Worm (Caenorhabditis elegans) whole organism, L3 larva: ENCODE results near the gene srr-7.
"Not testable (repeated sequence)": the region's sequence is repeated elsewhere in the genome, so short reads cannot be mapped to it uniquely, and the experiment has no call there.

Source experiments
- R02D3.7 ChIP-seq: fragments of 150-350 bp; optimal IDR thresholded peaks from 2 replicates; lab custom pipeline; 2014; ENCODE audit warnings: missing biosample characterization, missing genetic modification characterization
- ZK546.5 ChIP-seq: sonication (generic microtip); optimal IDR thresholded peaks from 2 replicates; lab custom pipeline; 2017; ENCODE audit warnings: missing biosample characterization, missing genetic modification characterization
- ama-1 ChIP-seq: fragments of 150-350 bp; optimal IDR thresholded peaks from 2 replicates; lab custom pipeline; 2018
- ceh-82 ChIP-seq: fragments of 150-350 bp; optimal IDR thresholded peaks from 2 replicates; lab custom pipeline; 2014; ENCODE audit warnings: missing biosample characterization, missing genetic modification characterization
- ceh-9 ChIP-seq: sonication (generic microtip); optimal IDR thresholded peaks from 2 replicates; lab custom pipeline; 2018; ENCODE audit warnings: missing biosample characterization, missing genetic modification characterization
- egl-5 ChIP-seq: fragments of 150-350 bp; optimal IDR thresholded peaks from 2 replicates; lab custom pipeline; 2017; ENCODE audit warnings: missing biosample characterization, missing genetic modification reagents, missing genetic modification characterization, inconsistent platforms
- elt-1 ChIP-seq: fragments of 150-350 bp; optimal IDR thresholded peaks from 2 replicates; lab custom pipeline; 2014; ENCODE audit warnings: missing biosample characterization, missing genetic modification characterization
- elt-3 ChIP-seq, 3 experiments: fragments of 150-350 bp in 1 of 3; sonication (generic microtip) in 2 of 3; optimal IDR thresholded peaks; 2 replicates in 2 of 3; 4 replicates in 1 of 3; lab custom pipeline; 2014 to 2017; ENCODE audit warnings: missing biosample characterization in 3 of 3, missing genetic modification characterization in 3 of 3
- fkh-10 ChIP-seq: sonication (generic microtip); optimal IDR thresholded peaks from 2 replicates; lab custom pipeline; 2017; ENCODE audit warnings: missing biosample characterization, missing genetic modification reagents, missing genetic modification characterization
- fkh-2 ChIP-seq: fragments of 150-350 bp; optimal IDR thresholded peaks from 2 replicates; lab custom pipeline; 2014; ENCODE audit warnings: missing biosample characterization, missing genetic modification reagents, missing genetic modification characterization
- lin-15B ChIP-seq: fragments of 150-350 bp; optimal IDR thresholded peaks from 2 replicates; lab custom pipeline; 2014; ENCODE audit warnings: missing biosample characterization, missing genetic modification characterization
- lin-39 ChIP-seq: fragments of 150-350 bp; optimal IDR thresholded peaks from 2 replicates; lab custom pipeline; 2018; ENCODE audit warnings: missing biosample characterization, missing genetic modification reagents, missing genetic modification characterization
- lsy-12 ChIP-seq: sonication (generic microtip); optimal IDR thresholded peaks from 2 replicates; lab custom pipeline; 2016; ENCODE audit warnings: mild to moderate bottlenecking, missing genetic modification characterization, missing compliant biosample characterization
- mml-1 ChIP-seq: fragments of 150-350 bp; sonication (generic microtip); optimal IDR thresholded peaks from 3 replicates; lab custom pipeline; 2014; ENCODE audit warnings: missing biosample characterization, missing genetic modification characterization
- nfya-1 ChIP-seq: sonication (generic microtip); optimal IDR thresholded peaks from 2 replicates; lab custom pipeline; 2017; ENCODE audit warnings: missing genetic modification characterization, mild to moderate bottlenecking, missing compliant biosample characterization, antibody characterized with exemption, moderate library complexity; ENCODE audit not compliant: insufficient read depth
- nhr-11 ChIP-seq: fragments of 150-350 bp; optimal IDR thresholded peaks from 2 replicates; lab custom pipeline; 2014; ENCODE audit warnings: missing biosample characterization, missing genetic modification characterization
- nhr-12 ChIP-seq: fragments of 150-350 bp; optimal IDR thresholded peaks from 2 replicates; lab custom pipeline; 2014; ENCODE audit warnings: missing biosample characterization, missing genetic modification characterization
- nhr-237 ChIP-seq: fragments of 150-350 bp; optimal IDR thresholded peaks from 2 replicates; lab custom pipeline; 2014; ENCODE audit warnings: missing biosample characterization, missing genetic modification characterization
- nhr-28 ChIP-seq: fragments of 150-350 bp; optimal IDR thresholded peaks from 2 replicates; lab custom pipeline; 2014; ENCODE audit warnings: missing biosample characterization, missing genetic modification characterization
- nhr-43 ChIP-seq: sonication (generic microtip); optimal IDR thresholded peaks from 2 replicates; lab custom pipeline; 2016; ENCODE audit warnings: mild to moderate bottlenecking, missing genetic modification characterization, missing compliant biosample characterization; ENCODE audit not compliant: poor library complexity, severe bottlenecking
- nhr-76 ChIP-seq: fragments of 150-350 bp; sonication (generic microtip); optimal IDR thresholded peaks from 5 replicates; lab custom pipeline; 2014; ENCODE audit warnings: missing biosample characterization, missing genetic modification characterization
- nhr-77 ChIP-seq: fragments of 150-350 bp; optimal IDR thresholded peaks from 2 replicates; lab custom pipeline; 2014; ENCODE audit warnings: missing biosample characterization, missing genetic modification characterization
- pha-4 ChIP-seq: fragments of 150-350 bp; optimal IDR thresholded peaks from 2 replicates; lab custom pipeline; 2014; ENCODE audit warnings: missing biosample characterization, missing genetic modification reagents, missing genetic modification characterization
- pqm-1 ChIP-seq: fragments of 150-350 bp; optimal IDR thresholded peaks from 2 replicates; lab custom pipeline; 2017; ENCODE audit warnings: missing biosample characterization, missing genetic modification characterization, inconsistent platforms
- sea-2 ChIP-seq: fragments of 150-350 bp; sonication (generic microtip); optimal IDR thresholded peaks from 4 replicates; lab custom pipeline; 2014; ENCODE audit warnings: missing biosample characterization, missing genetic modification reagents, missing genetic modification characterization
- snpc-4 ChIP-seq: fragments of 150-350 bp; optimal IDR thresholded peaks from 2 replicates; lab custom pipeline; 2014; ENCODE audit warnings: missing biosample characterization, missing genetic modification characterization
- tbx-2 ChIP-seq: sonication (generic microtip); optimal IDR thresholded peaks from 2 replicates; lab custom pipeline; 2016; ENCODE audit warnings: mild to moderate bottlenecking, missing genetic modification characterization, missing compliant biosample characterization
- unc-39 ChIP-seq: sonication (generic microtip); optimal IDR thresholded peaks from 4 replicates; lab custom pipeline; 2017; ENCODE audit warnings: missing biosample characterization, missing genetic modification characterization
- zag-1 ChIP-seq: fragments of 150-350 bp; optimal IDR thresholded peaks from 2 replicates; lab custom pipeline; 2014; ENCODE audit warnings: missing biosample characterization, missing genetic modification characterization
- ztf-11 ChIP-seq: fragments of 150-350 bp; optimal IDR thresholded peaks from 2 replicates; lab custom pipeline; 2014; ENCODE audit warnings: missing biosample characterization, missing genetic modification characterization

The srr-7 gene

DNA sequence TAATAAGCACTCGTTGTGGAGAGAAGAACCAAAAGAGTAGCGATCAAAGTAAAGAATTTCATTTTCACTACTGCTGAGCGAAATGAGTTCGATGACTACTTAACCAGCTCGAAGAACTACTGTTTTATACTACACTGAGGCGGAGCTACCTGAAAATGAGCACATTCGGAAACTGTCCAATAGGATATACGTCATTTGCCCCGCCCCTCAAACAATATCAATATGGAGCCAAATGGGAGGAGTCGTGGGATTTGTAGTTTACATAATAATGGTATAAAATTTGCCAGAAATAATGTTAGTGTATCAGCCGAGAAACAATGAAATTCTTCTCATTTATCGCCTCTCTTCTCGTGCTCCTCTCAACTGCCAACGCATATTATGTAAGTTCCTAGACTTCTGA, 38.6 kb upstream of the srr-7 start, which contains the start of the genes C01G10.5 and C01G10.4:
Gene C01G10.5 (minus strand): TSS at position 101 of the 400 bp plus-strand sequence.
Gene C01G10.4 (plus strand): TSS at position 303 of the 400 bp plus-strand sequence.
- TF ChIP-seq mml-1 = no peak
- no peak for TF ChIP-seq elt-3 (tag; optimal IDR thresholded peaks at IDR 0.05; lab: Kevin White, UChicago)
- TF ChIP-seq elt-1 (tag; lab: Kevin White, UChicago) = no peak
- TF ChIP-seq egl-5 (tag; lab: Kevin White, UChicago) = no peak
- no peak for TF ChIP-seq pqm-1 (tag; lab: Kevin White, UChicago)
- TF ChIP-seq lin-15B = no peak
- TF ChIP-seq R02D3.7 (tag; lab: Kevin White, UChicago) = no peak
- no peak for TF ChIP-seq nhr-43 (tag; lab: Kevin White, UChicago)
- TF ChIP-seq lin-39 (tag; lab: Kevin White, UChicago) = no peak
- no peak for TF ChIP-seq unc-39 (tag; lab: Kevin White, UChicago)
- no peak for TF ChIP-seq nfya-1
- no peak for TF ChIP-seq ceh-9 (tag; lab: Kevin White, UChicago)
- no peak for TF ChIP-seq nhr-28 (tag; lab: Kevin White, UChicago)
- no peak for TF ChIP-seq nhr-76 (tag; lab: Kevin White, UChicago)
- no peak for TF ChIP-seq ztf-11 (tag; lab: Kevin White, UChicago)
- no peak for TF ChIP-seq nhr-12
- TF ChIP-seq, all 47 proteins: peak for 0

DNA sequence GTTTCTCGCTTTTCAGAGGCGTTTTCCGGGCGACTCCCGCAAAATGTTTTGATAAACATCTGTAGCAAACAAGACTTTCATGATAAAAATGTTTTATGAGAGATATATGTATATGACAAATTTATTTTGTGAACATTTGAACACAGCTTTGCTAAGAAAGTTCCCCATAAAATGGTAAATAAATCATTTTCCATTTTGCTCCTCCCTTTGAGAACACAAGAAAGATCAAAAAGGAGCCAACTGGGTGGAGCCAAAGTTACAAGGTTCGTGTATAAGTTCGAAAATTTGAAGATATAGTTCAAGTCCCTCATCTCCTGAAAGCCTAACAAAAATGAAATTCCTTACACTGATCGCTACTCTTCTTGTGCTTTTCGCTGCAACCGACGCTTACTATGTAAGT, 37.6 kb upstream of the srr-7 start, which contains the start of gene C01G10.17:
Gene C01G10.17 (plus strand): TSS at position 301 of the 400 bp plus-strand sequence.
- TF ChIP-seq ZK546.5 (tag; lab: Kevin White, UChicago) = no peak
- TF ChIP-seq fkh-2 = no peak
- TF ChIP-seq ama-1 (lab: Kevin White, UChicago) = no peak
- TF ChIP-seq zag-1 (tag; lab: Kevin White, UChicago) = no peak

DNA sequence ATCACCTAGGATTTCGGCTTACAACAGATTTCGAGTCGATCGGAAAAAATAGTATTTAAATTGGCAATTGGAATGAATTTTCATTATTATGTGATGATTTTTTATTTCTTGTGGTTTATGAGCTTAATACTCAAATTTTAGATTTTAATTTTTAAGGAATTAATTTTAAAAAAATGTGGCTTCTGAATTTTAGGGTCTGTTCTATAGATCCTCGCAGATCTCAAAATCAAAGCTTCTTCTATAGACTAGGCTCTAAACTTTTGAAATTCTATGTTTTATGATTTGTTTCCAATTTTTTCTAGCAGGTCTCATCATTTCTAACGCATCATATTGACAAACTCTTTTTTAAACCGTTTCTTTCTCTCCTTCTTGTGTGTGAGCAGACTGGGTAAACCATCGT, 35.4 kb upstream of the srr-7 start, which contains the start of gene txt-12:
Gene txt-12 (plus strand): TSS at position 301 of the 400 bp plus-strand sequence.
- peak; percentile 77 for TF ChIP-seq pha-4 (tag; lab: Kevin White, UChicago)
- no peak for TF ChIP-seq nhr-237 (tag; lab: Kevin White, UChicago)
- TF ChIP-seq lsy-12 (tag; lab: Kevin White, UChicago) = no peak

ce11 chrV:15094749-15095148, 33.3 kb upstream of the srr-7 start, which contains the start of gene srx-78:
Gene srx-78, plus strand, starts transcription at chrV:15095049.
- no peak for TF ChIP-seq elt-1 (tag; lab: Kevin White, UChicago)
- no peak for TF ChIP-seq ZK546.5 (tag; lab: Kevin White, UChicago)
- no peak for TF ChIP-seq sea-2 (GFP tag; lab: Kevin White, UChicago)
- TF ChIP-seq snpc-4 (tag; lab: Kevin White, UChicago) = no peak
- no peak for TF ChIP-seq nhr-11 (tag; lab: Kevin White, UChicago)
- no peak for TF ChIP-seq mml-1
- no peak for TF ChIP-seq nhr-43 (tag; lab: Kevin White, UChicago)

- TF ChIP-seq nhr-76 (tag; lab: Kevin White, UChicago) (no peak), ztf-11 (tag; lab: Kevin White, UChicago) (no peak), ceh-82 (tag; lab: Kevin White, UChicago) (no peak), fkh-10 (GFP tag; lab: Kevin White, UChicago) (no peak), unc-39 (tag; lab: Kevin White, UChicago) (no peak), nhr-77 (tag; lab: Kevin White, UChicago) (no peak)
Measured at ce11 chrV:15099447-15099846, 28.6 kb upstream of the srr-7 start, which contains the start of gene C01G10.1. Gene C01G10.1, plus strand, starts transcription at chrV:15099747.

DNA sequence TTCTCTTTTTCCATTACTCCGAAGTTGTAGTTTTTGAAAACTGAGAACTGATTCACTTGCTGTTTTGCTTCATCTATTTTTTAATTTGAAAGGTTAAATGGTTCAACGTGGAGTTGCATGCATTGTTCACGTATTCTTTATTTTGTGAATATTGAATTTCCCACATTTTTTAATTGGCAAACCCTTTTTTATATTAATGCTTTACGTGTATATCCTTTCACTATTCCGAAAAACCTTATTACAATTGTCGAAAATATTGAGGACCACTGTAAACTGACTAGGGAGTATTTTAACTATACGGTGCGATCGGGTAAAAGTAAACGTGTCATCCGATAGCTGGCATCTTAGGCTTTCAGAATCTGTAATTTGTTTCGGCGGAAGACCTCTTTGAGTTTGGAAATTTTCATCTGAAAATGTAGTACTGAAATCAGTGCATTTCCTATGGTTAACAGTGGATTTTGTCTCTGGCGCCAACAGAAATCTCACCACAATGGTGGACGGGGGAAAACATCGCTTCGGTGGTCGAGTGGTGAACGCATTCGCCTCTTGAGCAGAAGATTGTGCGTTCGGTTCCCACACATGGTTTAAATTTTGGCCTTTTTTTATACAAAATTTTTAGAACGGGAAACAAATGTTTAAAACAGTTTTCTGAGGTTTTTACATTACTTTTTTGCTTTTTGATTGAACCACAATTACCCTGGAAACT, 22.0 kb upstream of the srr-7 start, which contains the start of gene C01G10.14:
Gene C01G10.14 (minus strand): TSS at position 51 of the 706 bp plus-strand sequence.
- not testable (repeated sequence) for TF ChIP-seq tbx-2, nhr-43, lsy-12 (tag; lab: Kevin White, UChicago)
- TF ChIP-seq, all 47 proteins: peak for 0; not testable (repeated sequence) for 47
